Fruit fly (Drosophila melanogaster) whole organism, embryonic: Measurements from ENCODE around the gene CG12521.
A peak's percentile ranks its signal among the peaks of the same experiment; 100 is the strongest.

Experiments used
- Abd-B ChIP-seq: fragments of 200-800 bp; sonication (Bioruptor generic); optimal IDR thresholded peaks from 2 replicates; lab custom pipeline; 2018; ENCODE audit warnings: missing biosample characterization, mild to moderate bottlenecking, missing genetic modification characterization, moderate library complexity
- CG10209 ChIP-seq: fragments of 200-800 bp; sonication (Bioruptor generic); optimal IDR thresholded peaks from 3 replicates; lab custom pipeline; 2017; ENCODE audit warnings: missing biosample characterization, mild to moderate bottlenecking, missing genetic modification characterization, missing genetic modification reagents
- CG1024 ChIP-seq: fragments of 200-800 bp; sonication (Bioruptor generic); IDR thresholded peaks from 2 replicates; pipeline ENCODE4 v1.3.6; 2022; ENCODE audit warnings: missing biosample characterization, missing genetic modification characterization
- CG11456 ChIP-seq: fragments of 200-800 bp; sonication (Bioruptor generic); IDR thresholded peaks from 3 replicates; pipeline ENCODE4 v1.3.6; 2022; ENCODE audit warnings: missing biosample characterization, missing genetic modification characterization
- CG15011 ChIP-seq: fragments of 200-800 bp; sonication (Bioruptor generic); optimal IDR thresholded peaks from 3 replicates; lab custom pipeline; 2018; ENCODE audit warnings: missing biosample characterization, mild to moderate bottlenecking, missing genetic modification characterization
- CG15601 ChIP-seq: fragments of 200-800 bp; sonication (Bioruptor generic); optimal IDR thresholded peaks from 3 replicates; lab custom pipeline; 2019; ENCODE audit warnings: missing biosample characterization, mild to moderate bottlenecking, missing genetic modification characterization, moderate library complexity
- CG18764 ChIP-seq: fragments of 200-800 bp; sonication (Bioruptor generic); optimal IDR thresholded peaks from 3 replicates; lab custom pipeline; 2016; ENCODE audit warnings: missing biosample characterization, missing genetic modification characterization
- CG33213 ChIP-seq: fragments of 200-800 bp; sonication (Bioruptor generic); optimal IDR thresholded peaks from 3 replicates; lab custom pipeline; 2016; ENCODE audit warnings: missing biosample characterization, missing genetic modification characterization
- CG3847 ChIP-seq: fragments of 200-800 bp; sonication (Bioruptor generic); IDR thresholded peaks from 2 replicates; pipeline ENCODE4 v1.3.6; 2022; ENCODE audit warnings: missing biosample characterization, missing genetic modification characterization
- CG3995 ChIP-seq: fragments of 200-800 bp; sonication (Bioruptor generic); optimal IDR thresholded peaks from 3 replicates; lab custom pipeline; 2016; ENCODE audit warnings: missing biosample characterization, missing genetic modification characterization
- CG43689 ChIP-seq: fragments of 200-800 bp; sonication (Bioruptor generic); IDR thresholded peaks from 2 replicates; pipeline ENCODE4 v1.3.6; 2022; ENCODE audit warnings: missing biosample characterization, missing genetic modification characterization
- CG6254 ChIP-seq: fragments of 200-800 bp; sonication (Bioruptor generic); optimal IDR thresholded peaks from 3 replicates; lab custom pipeline; 2017; ENCODE audit warnings: mild to moderate bottlenecking, missing biosample characterization, missing genetic modification reagents, missing genetic modification characterization
- CG7928 ChIP-seq: fragments of 200-800 bp; sonication (Bioruptor generic); optimal IDR thresholded peaks from 2 replicates; lab custom pipeline; 2017; ENCODE audit warnings: missing biosample characterization, mild to moderate bottlenecking, missing genetic modification characterization
- CG8281 ChIP-seq: fragments of 200-800 bp; sonication (Bioruptor generic); optimal IDR thresholded peaks from 2 replicates; lab custom pipeline; 2018; ENCODE audit warnings: missing biosample characterization, mild to moderate bottlenecking, missing genetic modification characterization, moderate library complexity
- CG8290 ChIP-seq, 3 experiments: fragments of 200-800 bp; sonication (Bioruptor generic); optimal IDR thresholded peaks; 2 replicates each; lab custom pipeline; 2016 to 2019; ENCODE audit warnings: missing biosample characterization in 3 of 3, missing genetic modification characterization in 3 of 3, mild to moderate bottlenecking in 2 of 3, moderate library complexity in 1 of 3
- CG8388 ChIP-seq: fragments of 200-800 bp; sonication (Bioruptor generic); optimal IDR thresholded peaks from 2 replicates; lab custom pipeline; 2019; ENCODE audit warnings: missing biosample characterization, mild to moderate bottlenecking, missing genetic modification characterization, moderate library complexity
- CG9817 ChIP-seq: fragments of 200-800 bp; sonication (Bioruptor generic); optimal IDR thresholded peaks from 2 replicates; lab custom pipeline; 2018; ENCODE audit warnings: missing biosample characterization, mild to moderate bottlenecking, missing genetic modification characterization, moderate library complexity
- CG9876 ChIP-seq: fragments of 200-800 bp; sonication (Bioruptor generic); optimal IDR thresholded peaks from 2 replicates; lab custom pipeline; 2016; ENCODE audit warnings: missing biosample characterization, missing genetic modification characterization
- Camta ChIP-seq: fragments of 200-800 bp; sonication (Bioruptor generic); optimal IDR thresholded peaks from 2 replicates; lab custom pipeline; 2016; ENCODE audit warnings: missing biosample characterization, missing genetic modification characterization
- D ChIP-seq, 2 experiments: fragments of 200-800 bp in 1 of 2; fragments of >200 bp in 1 of 2; sonication (Bioruptor generic) in 1 of 2; optimal IDR thresholded peaks; 2 replicates in 1 of 2; 3 replicates in 1 of 2; lab custom pipeline; 2017; ENCODE audit warnings: mild to moderate bottlenecking in 1 of 2, missing biosample characterization in 1 of 2, missing genetic modification characterization in 1 of 2, missing genetic modification reagents in 1 of 2
- Drgx ChIP-seq: fragments of 200-800 bp; sonication (Bioruptor generic); IDR thresholded peaks from 2 replicates; pipeline ENCODE4 v1.3.6; 2022; ENCODE audit warnings: missing biosample characterization, missing genetic modification characterization
- Ets65A ChIP-seq: fragments of 200-800 bp; sonication (Bioruptor generic); peaks from one replicate; lab custom pipeline; 2016; ENCODE audit warnings: missing biosample characterization, missing genetic modification characterization
- HLH54F ChIP-seq: fragments of 200-800 bp; sonication (Bioruptor generic); optimal IDR thresholded peaks from 3 replicates; lab custom pipeline; 2016; ENCODE audit warnings: missing biosample characterization, missing genetic modification characterization
- NFAT ChIP-seq: fragments of 200-800 bp; sonication (Bioruptor generic); IDR thresholded peaks from 2 replicates; pipeline ENCODE4 v1.3.6; 2022; ENCODE audit warnings: missing biosample characterization, missing genetic modification characterization
- Neu2 ChIP-seq: fragments of 200-800 bp; sonication (Bioruptor generic); optimal IDR thresholded peaks from 3 replicates; lab custom pipeline; 2016; ENCODE audit warnings: missing biosample characterization, missing genetic modification characterization, borderline replicate concordance
- Nf-YB ChIP-seq: fragments of 200-800 bp; sonication (Bioruptor generic); optimal IDR thresholded peaks from 3 replicates; lab custom pipeline; 2019; ENCODE audit warnings: missing biosample characterization, mild to moderate bottlenecking, missing genetic modification characterization, moderate library complexity
- NfI ChIP-seq: fragments of 200-800 bp; sonication (Bioruptor generic); optimal IDR thresholded peaks from 3 replicates; lab custom pipeline; 2018; ENCODE audit warnings: missing biosample characterization, mild to moderate bottlenecking, missing genetic modification characterization, moderate library complexity
- Optix ChIP-seq: fragments of 200-800 bp; sonication (Bioruptor generic); IDR thresholded peaks from 3 replicates; pipeline ENCODE4 v1.3.6; 2022; ENCODE audit warnings: missing biosample characterization, missing genetic modification characterization
- Pdp1 ChIP-seq, 2 experiments: fragments of 200-800 bp; sonication (Bioruptor generic); optimal IDR thresholded peaks; 3 replicates each; lab custom pipeline; 2016; ENCODE audit warnings: missing biosample characterization in 2 of 2, missing genetic modification characterization in 2 of 2, mild to moderate bottlenecking in 1 of 2, moderate library complexity in 1 of 2
- Tbp ChIP-seq: fragments of >200 bp; optimal IDR thresholded peaks from 2 replicates; lab custom pipeline; 2018; ENCODE audit warnings: missing biosample characterization, missing genetic modification characterization
- ac ChIP-seq: fragments of 200-800 bp; sonication (Bioruptor generic); optimal IDR thresholded peaks from 3 replicates; lab custom pipeline; 2017; ENCODE audit warnings: missing biosample characterization, mild to moderate bottlenecking, missing genetic modification characterization
- ase ChIP-seq: fragments of 200-800 bp; sonication (Bioruptor generic); IDR thresholded peaks from 3 replicates; pipeline ENCODE4 v1.3.6; 2022; ENCODE audit warnings: missing biosample characterization, missing genetic modification characterization
- bbx ChIP-seq: fragments of 200-800 bp; sonication (Bioruptor generic); IDR thresholded peaks from 2 replicates; pipeline ENCODE4 v1.3.6; 2022; ENCODE audit warnings: missing biosample characterization, missing genetic modification characterization; ENCODE audit not compliant: partially characterized antibody
- bcd ChIP-seq: fragments of 200-800 bp; sonication (Bioruptor generic); optimal IDR thresholded peaks from 2 replicates; lab custom pipeline; 2017; ENCODE audit warnings: missing biosample characterization, mild to moderate bottlenecking, missing genetic modification characterization
- cg ChIP-seq: fragments of 200-800 bp; sonication (Bioruptor generic); optimal IDR thresholded peaks from 3 replicates; lab custom pipeline; 2019; ENCODE audit warnings: missing biosample characterization, mild to moderate bottlenecking, missing genetic modification characterization, moderate library complexity
- ci ChIP-seq: fragments of 200-800 bp; sonication (Bioruptor generic); IDR thresholded peaks from 3 replicates; pipeline ENCODE4 v1.3.6; 2022; ENCODE audit warnings: missing biosample characterization, missing genetic modification characterization
- da ChIP-seq: fragments of 200-800 bp; sonication (Bioruptor generic); optimal IDR thresholded peaks from 2 replicates; lab custom pipeline; 2016; ENCODE audit warnings: missing biosample characterization, missing genetic modification characterization
- mld ChIP-seq: fragments of 200-800 bp; sonication (Bioruptor generic); IDR thresholded peaks from 3 replicates; pipeline ENCODE4 v1.3.6; 2022; ENCODE audit warnings: missing biosample characterization, missing genetic modification characterization; ENCODE audit not compliant: partially characterized antibody
- nerfin-1 ChIP-seq: fragments of 200-800 bp; sonication (Bioruptor generic); optimal IDR thresholded peaks from 3 replicates; lab custom pipeline; 2019; ENCODE audit warnings: missing biosample characterization, mild to moderate bottlenecking, missing genetic modification characterization, moderate library complexity
- onecut ChIP-seq: fragments of 200-800 bp; sonication (Bioruptor generic); IDR thresholded peaks from 2 replicates; pipeline ENCODE4 v1.3.6; 2022; ENCODE audit warnings: missing biosample characterization, missing genetic modification characterization
- otp ChIP-seq: fragments of 200-800 bp; sonication (Bioruptor generic); IDR thresholded peaks from 3 replicates; pipeline ENCODE4, ENCODE4 v1.3.6; 2022; ENCODE audit warnings: missing biosample characterization, missing genetic modification characterization
- phol ChIP-seq: fragments of 200-800 bp; sonication (Bioruptor generic); optimal IDR thresholded peaks from 3 replicates; lab custom pipeline; 2018; ENCODE audit warnings: missing biosample characterization, mild to moderate bottlenecking, missing genetic modification characterization, moderate library complexity
- sc ChIP-seq, 3 experiments: fragments of >200 bp in 2 of 3; fragments of 200-800 bp in 1 of 3; sonication (Bioruptor generic) in 1 of 3; optimal IDR thresholded peaks; 2 replicates in 2 of 3; 3 replicates in 1 of 3; lab custom pipeline; 2017; ENCODE audit warnings: mild to moderate bottlenecking in 1 of 3, missing biosample characterization in 1 of 3, missing genetic modification characterization in 1 of 3, missing genetic modification reagents in 1 of 3
- scrt ChIP-seq: fragments of 200-800 bp; sonication (Bioruptor generic); optimal IDR thresholded peaks from 2 replicates; lab custom pipeline; 2018; ENCODE audit warnings: missing biosample characterization, mild to moderate bottlenecking, missing genetic modification characterization, moderate library complexity
- sna ChIP-seq: fragments of 200-800 bp; sonication (Bioruptor generic); IDR thresholded peaks from 2 replicates; pipeline ENCODE4 v1.3.6; 2022; ENCODE audit warnings: missing biosample characterization, missing genetic modification characterization; ENCODE audit not compliant: partially characterized antibody
- trem ChIP-seq: fragments of 200-800 bp; optimal IDR thresholded peaks from 3 replicates; lab custom pipeline; 2019; ENCODE audit warnings: missing biosample characterization, mild to moderate bottlenecking, missing genetic modification characterization, moderate library complexity

The CG12521 gene

dm6 chr3L:11822446-11823334 lies 24.9 kb downstream of the CG12521 start, which contains the start of gene RpL10Ab (continued):
- no peak for TF ChIP-seq CG8281 (tag; lab: Kevin White, UChicago)
- TF ChIP-seq trem (tag; lab: Kevin White, UChicago) = peak; percentile 79
- no peak for TF ChIP-seq CG8290 (GFP tag; optimal IDR thresholded peaks at IDR 0.05; lab: Kevin White, UChicago)
- TF ChIP-seq CG8290 (tag; optimal IDR thresholded peaks at IDR 0.05; lab: Kevin White, UChicago) = peak in 1 of 2 experiments; percentile 81
- TF ChIP-seq bbx = peak; percentile 95
- TF ChIP-seq phol (tag; lab: Kevin White, UChicago) = peak; percentile 88
- peak; percentile 0 for TF ChIP-seq Nf-YB (GFP tag; lab: Kevin White, UChicago)
- TF ChIP-seq NfI = peak; percentile 79
- peak; percentile 32 for TF ChIP-seq HLH54F (GFP tag; lab: Kevin White, UChicago)
- TF ChIP-seq CG9876 (GFP tag; lab: Kevin White, UChicago) = peak; percentile 47
- no peak for TF ChIP-seq D (optimal IDR thresholded peaks at IDR 0.05; lab: Kevin White, UChicago)
- peak; percentile 83 for TF ChIP-seq D (GFP tag; optimal IDR thresholded peaks at IDR 0.05; lab: Kevin White, UChicago)
- TF ChIP-seq Abd-B (GFP tag; lab: Kevin White, UChicago) = peak; percentile 55
- TF ChIP-seq CG43689 (GFP tag; lab: Robert Waterston, UW) = peak; percentile 23; the same call in 1 of the 2 replicates
- peak; percentile 96 for TF ChIP-seq Ets65A
- peak; percentile 92 for TF ChIP-seq ci (GFP tag; lab: Robert Waterston, UW)
- TF ChIP-seq da = no peak
- peak; percentile 19; the same call in 1 of the 2 replicates for TF ChIP-seq sna (GFP tag; lab: Robert Waterston, UW)
- peak; percentile 86; the same call in 2 of the 3 replicates for TF ChIP-seq mld (GFP tag; lab: Robert Waterston, UW)
- TF ChIP-seq cg (GFP tag; lab: Kevin White, UChicago) = no peak
- peak; percentile 69 for TF ChIP-seq bcd (GFP tag; lab: Kevin White, UChicago)
- TF ChIP-seq Drgx (GFP tag; lab: Robert Waterston, UW) = peak; percentile 21; the same call in 1 of the 2 replicates
- peak; percentile 45 for TF ChIP-seq CG3847
- TF ChIP-seq CG6254 (GFP tag; lab: Kevin White, UChicago) = no peak
- peak; percentile 76 for TF ChIP-seq CG9817 (tag; lab: Kevin White, UChicago)
- TF ChIP-seq otp = peak; percentile 72; the same call in 2 of the 3 replicates
- peak; percentile 55 for TF ChIP-seq CG10209 (GFP tag; lab: Kevin White, UChicago)
- TF ChIP-seq scrt (GFP tag; lab: Kevin White, UChicago) = peak; percentile 54
- TF ChIP-seq CG15601 = peak; percentile 10
- TF ChIP-seq Pdp1 (GFP tag; optimal IDR thresholded peaks at IDR 0.05; lab: Kevin White, UChicago) = peak; percentile 33 to 72
- peak; percentile 89 for TF ChIP-seq CG11456 (GFP tag; lab: Robert Waterston, UW)
- no peak for TF ChIP-seq sc (optimal IDR thresholded peaks at IDR 0.05; lab: Kevin White, UChicago)
- no peak for TF ChIP-seq sc (GFP tag; optimal IDR thresholded peaks at IDR 0.05; lab: Kevin White, UChicago)
- TF ChIP-seq CG7928 (GFP tag; lab: Kevin White, UChicago) = peak; percentile 47
- peak; percentile 32 for TF ChIP-seq CG18764
- TF ChIP-seq CG1024 = peak; percentile 60; the same call in 1 of the 2 replicates
- no peak for TF ChIP-seq ac (GFP tag; lab: Kevin White, UChicago)
- no peak for TF ChIP-seq Tbp
- peak; percentile 95 for TF ChIP-seq Neu2 (GFP tag; lab: Kevin White, UChicago)
- TF ChIP-seq CG15011 (GFP tag; lab: Kevin White, UChicago) = peak; percentile 5
- peak; percentile 33 for TF ChIP-seq CG33213
- peak; percentile 77 for TF ChIP-seq onecut (GFP tag; lab: Robert Waterston, UW)
- TF ChIP-seq NFAT (GFP tag; lab: Robert Waterston, UW) = peak; percentile 83
- peak; percentile 50 for TF ChIP-seq CG8388 (GFP tag; lab: Kevin White, UChicago)
- peak; percentile 44; the same call in 2 of the 3 replicates for TF ChIP-seq ase (GFP tag; lab: Robert Waterston, UW)
- TF ChIP-seq nerfin-1 = peak; percentile 2
- peak; percentile 46 for TF ChIP-seq CG3995 (GFP tag; lab: Kevin White, UChicago)
- peak; percentile 22 for TF ChIP-seq Camta
- TF ChIP-seq Optix = peak; percentile 50; the same call in 1 of the 3 replicates
